Worm (Caenorhabditis elegans) whole organism, L3 larva: ENCODE results near the gene col-68.

Source experiments
- ama-1 ChIP-seq: fragments of 150-350 bp; optimal IDR thresholded peaks from 2 replicates; lab custom pipeline; 2018
- ceh-82 ChIP-seq: fragments of 150-350 bp; optimal IDR thresholded peaks from 2 replicates; lab custom pipeline; 2014; ENCODE audit warnings: missing biosample characterization, missing genetic modification characterization
- jun-1 ChIP-seq: fragments of 150-350 bp; optimal IDR thresholded peaks from 2 replicates; lab custom pipeline; 2014; ENCODE audit warnings: missing biosample characterization, missing genetic modification reagents, missing genetic modification characterization
- nfya-1 ChIP-seq: sonication (generic microtip); optimal IDR thresholded peaks from 2 replicates; lab custom pipeline; 2017; ENCODE audit warnings: missing genetic modification characterization, mild to moderate bottlenecking, missing compliant biosample characterization, antibody characterized with exemption, moderate library complexity; ENCODE audit not compliant: insufficient read depth
- nhr-11 ChIP-seq: fragments of 150-350 bp; optimal IDR thresholded peaks from 2 replicates; lab custom pipeline; 2014; ENCODE audit warnings: missing biosample characterization, missing genetic modification characterization

DNA sequence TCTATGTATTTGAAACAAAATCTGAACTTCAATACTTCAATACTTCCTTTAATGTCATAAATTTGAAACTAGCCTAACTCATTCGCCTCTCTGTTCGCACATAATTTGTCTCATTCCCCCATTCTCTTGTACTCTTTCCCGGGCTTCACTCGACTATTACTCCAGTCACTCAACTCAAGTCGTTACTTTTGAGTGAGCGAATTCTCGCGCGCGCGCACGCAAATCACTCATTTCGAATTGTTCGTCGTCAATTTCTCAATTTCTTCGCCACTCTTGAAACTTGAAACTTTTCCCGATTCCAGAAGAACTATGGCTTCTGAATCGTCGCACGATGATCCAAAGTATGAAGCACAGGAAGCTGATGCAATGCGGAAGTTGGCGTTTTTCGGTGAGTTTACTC, at the start of gene col-68:
- no peak for TF ChIP-seq ama-1 (lab: Kevin White, UChicago)
- TF ChIP-seq ceh-82 (tag; lab: Kevin White, UChicago) = no peak
- no peak for TF ChIP-seq nfya-1
- no peak for TF ChIP-seq nhr-11 (tag; lab: Kevin White, UChicago)
- no peak for TF ChIP-seq jun-1
